Fruit fly (Drosophila melanogaster): Measurements from ENCODE around the gene Nha2.

The Nha2 gene

DNA sequence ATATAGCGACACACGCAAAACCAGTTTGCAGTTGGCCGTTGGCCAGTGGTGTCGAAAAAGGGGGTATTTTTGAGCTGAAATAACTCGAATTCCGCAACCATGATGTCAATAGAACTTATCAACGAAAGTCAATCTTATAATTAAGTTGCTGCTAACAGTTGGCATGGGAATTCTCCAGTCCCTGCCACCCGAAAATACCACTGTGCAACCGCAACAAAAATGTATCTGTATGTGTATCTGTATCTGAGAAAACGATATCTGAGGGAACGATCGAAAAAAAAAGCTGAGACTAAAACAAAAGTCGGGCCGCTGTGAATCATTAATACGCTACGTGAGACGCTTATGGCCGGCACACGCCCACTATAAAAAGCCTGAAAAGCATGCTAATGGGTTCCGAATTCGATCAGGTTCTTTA lies 48.2 kb upstream of the Nha2 start (continued):
- no peak for TF ChIP-seq Scr (GFP tag; IDR thresholded peaks at IDR 0.05; ENCODE audit: partially characterized antibody)
- no peak for TF ChIP-seq sr (GFP tag; IDR thresholded peaks at IDR 0.05)
- no peak for TF ChIP-seq pum (GFP tag; optimal IDR thresholded peaks at IDR 0.05)
- TF ChIP-seq ssp (GFP tag; IDR thresholded peaks at IDR 0.05) = 0 out of 2 replicates have a peak, but pooled peaks have one; percentile 12
- TF ChIP-seq CG1647 (GFP tag; optimal IDR thresholded peaks at IDR 0.05) = no peak
- no peak for TF ChIP-seq croc (GFP tag; conservative IDR thresholded peaks at IDR 0.05)
- no peak for TF ChIP-seq Elba2 (GFP tag; optimal IDR thresholded peaks at IDR 0.05)
- TF ChIP-seq CG11093 (GFP tag; IDR thresholded peaks at IDR 0.05) = no peak; the same call in 2 of the 3 replicates
- peak; percentile 52 for TF ChIP-seq Antp (GFP tag; optimal IDR thresholded peaks at IDR 0.05)
- no peak for TF ChIP-seq pzg (GFP tag; optimal IDR thresholded peaks at IDR 0.05)
- peak; percentile 25; the same call in 1 of the 2 replicates for TF ChIP-seq stc (GFP tag; IDR thresholded peaks at IDR 0.05)
- TF ChIP-seq Hmr (GFP tag; optimal IDR thresholded peaks at IDR 0.05) = peak; percentile 60
- TF ChIP-seq CG4424 (GFP tag; optimal IDR thresholded peaks at IDR 0.05) = no peak
- no peak for TF ChIP-seq CG9797 (GFP tag; optimal IDR thresholded peaks at IDR 0.05)
- no peak for TF ChIP-seq CG3407 (GFP tag; optimal IDR thresholded peaks at IDR 0.05)
- TF ChIP-seq CG11456 (GFP tag; IDR thresholded peaks at IDR 0.05) = peak; percentile 71; the same call in 2 of the 3 replicates
- TF ChIP-seq br (optimal IDR thresholded peaks at IDR 0.05) = no peak
- TF ChIP-seq grn (GFP tag; optimal IDR thresholded peaks at IDR 0.05) = peak; percentile 52
- TF ChIP-seq prd (optimal IDR thresholded peaks at IDR 0.05) = no peak
- TF ChIP-seq prd (GFP tag; IDR thresholded peaks at IDR 0.05) = peak; percentile 61; the same call in 2 of the 3 replicates
- TF ChIP-seq CG30403 (GFP tag; optimal IDR thresholded peaks at IDR 0.05) = peak; percentile 47
- peak; percentile 7 for TF ChIP-seq CG1603 (tag; optimal IDR thresholded peaks at IDR 0.05)
- TF ChIP-seq CG12391 (tag; optimal IDR thresholded peaks at IDR 0.05) = peak; percentile 2
- peak; percentile 57; the same call in 1 of the 3 replicates for TF ChIP-seq CG34422 (GFP tag; IDR thresholded peaks at IDR 0.05)
- peak; percentile 38 for TF ChIP-seq seq (GFP tag; IDR thresholded peaks at IDR 0.05)
- TF ChIP-seq CG9876 (GFP tag; optimal IDR thresholded peaks at IDR 0.05) = no peak
- TF ChIP-seq D19A (tag; optimal IDR thresholded peaks at IDR 0.05) = no peak
- no peak for TF ChIP-seq CG31388 (GFP tag; optimal IDR thresholded peaks at IDR 0.05)
- no peak for TF ChIP-seq CG7271 (tag; optimal IDR thresholded peaks at IDR 0.05)
- peak; percentile 81 for TF ChIP-seq Rfx (GFP tag; IDR thresholded peaks at IDR 0.05)
- no peak for TF ChIP-seq Ravus (GFP tag; IDR thresholded peaks at IDR 0.05)
- peak; percentile 84 for TF ChIP-seq CG32532 (GFP tag; IDR thresholded peaks at IDR 0.05)
- TF ChIP-seq pho (GFP tag; optimal IDR thresholded peaks at IDR 0.05) = peak; percentile 47
- no peak for TF ChIP-seq CG15011 (GFP tag; optimal IDR thresholded peaks at IDR 0.05)
- TF ChIP-seq CG12299 (tag; optimal IDR thresholded peaks at IDR 0.05) = no peak
- TF ChIP-seq peb (GFP tag; IDR thresholded peaks at IDR 0.05) = no peak
- peak; percentile 39 for TF ChIP-seq CG15514 (GFP tag; optimal IDR thresholded peaks at IDR 0.05)
- no peak for TF ChIP-seq ac (GFP tag; optimal IDR thresholded peaks at IDR 0.05)
- peak; percentile 38 for TF ChIP-seq CG4282 (GFP tag; optimal IDR thresholded peaks at IDR 0.05)
- TF ChIP-seq lola (GFP tag; optimal IDR thresholded peaks at IDR 0.05) = no peak
- TF ChIP-seq Ets65A (GFP tag) = peak; percentile 90
- no peak for TF ChIP-seq CG6813 (GFP tag; optimal IDR thresholded peaks at IDR 0.05)
- peak; percentile 28; the same call in 1 of the 2 replicates for TF ChIP-seq Adf1 (GFP tag; IDR thresholded peaks at IDR 0.05)
- no peak for TF ChIP-seq klu (GFP tag; IDR thresholded peaks at IDR 0.05)
- TF ChIP-seq fu2 (GFP tag; optimal IDR thresholded peaks at IDR 0.05) = no peak
- TF ChIP-seq Chrac-16 (GFP tag; optimal IDR thresholded peaks at IDR 0.05) = no peak
- peak; percentile 57 for TF ChIP-seq sens (GFP tag)
- no peak for TF ChIP-seq Six4 (GFP tag; optimal IDR thresholded peaks at IDR 0.05)
- TF ChIP-seq lmd (GFP tag; IDR thresholded peaks at IDR 0.05) = peak; percentile 82
- TF ChIP-seq CG3726 (GFP tag; IDR thresholded peaks at IDR 0.05) = no peak
- TF ChIP-seq amos (GFP tag; IDR thresholded peaks at IDR 0.05; ENCODE audit: partially characterized antibody) = no peak
- TF ChIP-seq CG7786 (GFP tag; optimal IDR thresholded peaks at IDR 0.05) = peak; percentile 59
- TF ChIP-seq Bteb2 (GFP tag; optimal IDR thresholded peaks at IDR 0.05) = peak; percentile 54

Data from whole organism, embryonic.